Worm (Caenorhabditis elegans) whole organism, L2 larva: ENCODE results near the gene T28A11.18.

ENCODE experiments used
- C34F6.9 ChIP-seq: fragments of 150-350 bp; optimal IDR thresholded peaks from 2 replicates; lab custom pipeline; 2014; ENCODE audit warnings: missing biosample characterization, missing genetic modification characterization
- R02D3.7 ChIP-seq: fragments of 150-350 bp; optimal IDR thresholded peaks from 2 replicates; lab custom pipeline; 2014; ENCODE audit warnings: missing biosample characterization, missing genetic modification characterization
- Y55F3AM.14 ChIP-seq: fragments of 200-800 bp; sonication (Bioruptor generic); optimal IDR thresholded peaks from 2 replicates; lab custom pipeline; 2018; ENCODE audit warnings: mild to moderate bottlenecking, missing genetic modification characterization, missing compliant biosample characterization
- ZK546.5 ChIP-seq: sonication (generic microtip); optimal IDR thresholded peaks from 2 replicates; lab custom pipeline; 2017; ENCODE audit warnings: missing biosample characterization, missing genetic modification characterization
- alr-1 ChIP-seq: fragments of 150-350 bp; optimal IDR thresholded peaks from 2 replicates; lab custom pipeline; 2014; ENCODE audit warnings: missing biosample characterization, missing genetic modification characterization
- aly-2 ChIP-seq: fragments of 150-350 bp; optimal IDR thresholded peaks from 2 replicates; lab custom pipeline; 2014; ENCODE audit warnings: missing biosample characterization, missing genetic modification characterization
- ama-1 ChIP-seq: fragments of 150-350 bp; optimal IDR thresholded peaks from 2 replicates; lab custom pipeline; 2018; ENCODE audit warnings: inconsistent platforms
- blmp-1 ChIP-seq: sonication (generic microtip); optimal IDR thresholded peaks from 2 replicates; lab custom pipeline; 2017; ENCODE audit warnings: missing genetic modification characterization, mild to moderate bottlenecking, missing compliant biosample characterization, antibody characterized with exemption, moderate library complexity; ENCODE audit not compliant: insufficient read depth
- ceh-82 ChIP-seq: fragments of 150-350 bp; optimal IDR thresholded peaks from 2 replicates; lab custom pipeline; 2014; ENCODE audit warnings: missing biosample characterization, missing genetic modification characterization
- egl-27 ChIP-seq: sonication (generic microtip); optimal IDR thresholded peaks from 3 replicates; lab custom pipeline; 2017; ENCODE audit warnings: missing biosample characterization, missing genetic modification reagents, missing genetic modification characterization
- elt-1 ChIP-seq: fragments of 150-350 bp; optimal IDR thresholded peaks from 2 replicates; lab custom pipeline; 2014; ENCODE audit warnings: missing biosample characterization, missing genetic modification characterization
- fos-1 ChIP-seq: fragments of 150-350 bp; optimal IDR thresholded peaks from 2 replicates; lab custom pipeline; 2014; ENCODE audit warnings: missing biosample characterization, missing genetic modification characterization
- lin-39 ChIP-seq: fragments of 150-350 bp; optimal IDR thresholded peaks from 2 replicates; lab custom pipeline; 2014; ENCODE audit warnings: missing biosample characterization, missing genetic modification reagents, missing genetic modification characterization
- mdl-1 ChIP-seq, 2 experiments: fragments of 150-350 bp in 1 of 2; sonication (generic microtip) in 1 of 2; optimal IDR thresholded peaks; 2 replicates each; lab custom pipeline; 2017; ENCODE audit warnings: missing biosample characterization in 2 of 2, missing genetic modification characterization in 2 of 2
- nhr-10 ChIP-seq: sonication (generic microtip); optimal IDR thresholded peaks from 2 replicates; lab custom pipeline; 2017; ENCODE audit warnings: missing biosample characterization, missing genetic modification characterization
- nhr-12 ChIP-seq: fragments of 150-350 bp; optimal IDR thresholded peaks from 2 replicates; lab custom pipeline; 2014; ENCODE audit warnings: missing biosample characterization, missing genetic modification characterization
- nhr-129 ChIP-seq: fragments of 150-350 bp; optimal IDR thresholded peaks from 2 replicates; lab custom pipeline; 2014; ENCODE audit warnings: missing biosample characterization, missing genetic modification characterization
- nhr-237 ChIP-seq: fragments of 150-350 bp; optimal IDR thresholded peaks from 2 replicates; lab custom pipeline; 2014; ENCODE audit warnings: missing biosample characterization, missing genetic modification characterization
- nhr-25 ChIP-seq: fragments of 150-350 bp; sonication (generic microtip); optimal IDR thresholded peaks from 3 replicates; lab custom pipeline; 2014; ENCODE audit warnings: missing biosample characterization, missing genetic modification characterization
- nhr-6 ChIP-seq: fragments of 150-350 bp; optimal IDR thresholded peaks from 2 replicates; lab custom pipeline; 2014; ENCODE audit warnings: missing biosample characterization, missing genetic modification characterization
- nhr-77 ChIP-seq: fragments of 150-350 bp; optimal IDR thresholded peaks from 2 replicates; lab custom pipeline; 2014; ENCODE audit warnings: missing biosample characterization, missing genetic modification characterization
- skn-1 ChIP-seq: sonication (generic microtip); optimal IDR thresholded peaks from 2 replicates; lab custom pipeline; 2017; ENCODE audit warnings: missing biosample characterization, missing genetic modification characterization
- sma-3 ChIP-seq: sonication (generic microtip); optimal IDR thresholded peaks from 2 replicates; lab custom pipeline; 2016; ENCODE audit warnings: missing genetic modification reagents, missing genetic modification characterization, missing compliant biosample characterization
- sma-9 ChIP-seq, 2 experiments: fragments of 150-350 bp in 1 of 2; sonication (generic microtip) in 1 of 2; optimal IDR thresholded peaks; 2 replicates each; lab custom pipeline; 2014 to 2016; ENCODE audit warnings: missing genetic modification characterization in 2 of 2, mild to moderate bottlenecking in 1 of 2, missing biosample characterization in 1 of 2, missing compliant biosample characterization in 1 of 2, missing genetic modification reagents in 1 of 2, moderate library complexity in 1 of 2
- snpc-4 ChIP-seq: fragments of 150-350 bp; optimal IDR thresholded peaks from 2 replicates; lab custom pipeline; 2014; ENCODE audit warnings: missing biosample characterization, missing genetic modification characterization
- unc-39 ChIP-seq: fragments of 150-350 bp; optimal IDR thresholded peaks from 2 replicates; lab custom pipeline; 2014; ENCODE audit warnings: missing biosample characterization, missing genetic modification characterization
- unc-55 ChIP-seq: fragments of 150-350 bp; sonication (generic microtip); optimal IDR thresholded peaks from 3 replicates; lab custom pipeline; 2014; ENCODE audit warnings: missing biosample characterization, missing genetic modification reagents, missing genetic modification characterization
- unc-62 ChIP-seq: fragments of 150-350 bp; optimal IDR thresholded peaks from 2 replicates; lab custom pipeline; 2014; ENCODE audit warnings: missing biosample characterization, missing genetic modification reagents, missing genetic modification characterization
- ztf-1 ChIP-seq: fragments of 200-800 bp; sonication (Bioruptor generic); conservative IDR thresholded peaks from 2 replicates; pipeline ENCODE4 v1.3.6; 2022; ENCODE audit warnings: missing genetic modification characterization, missing compliant biosample characterization
- ztf-11 ChIP-seq: sonication (generic microtip); optimal IDR thresholded peaks from 2 replicates; lab custom pipeline; 2017; ENCODE audit warnings: missing biosample characterization, missing genetic modification characterization
- ztf-4 ChIP-seq: fragments of 150-350 bp; optimal IDR thresholded peaks from 2 replicates; lab custom pipeline; 2014; ENCODE audit warnings: missing biosample characterization, missing genetic modification characterization

Gene T28A11.18

ce11 chrV:3256051-3256450, 11.8 kb downstream of the T28A11.18 start, which contains the start of gene srt-63:
Gene srt-63, minus strand, starts transcription at chrV:3256151.
- no peak for TF ChIP-seq unc-55
- no peak for TF ChIP-seq ztf-11 (tag; lab: Kevin White, UChicago)

- TF ChIP-seq nhr-10 (tag; lab: Kevin White, UChicago) (no peak), blmp-1 (tag; lab: Kevin White, UChicago) (no peak), unc-62 (no peak), R02D3.7 (tag; lab: Kevin White, UChicago) (no peak), ZK546.5 (tag; lab: Kevin White, UChicago) (no peak), lin-39 (tag; lab: Kevin White, UChicago) (no peak), nhr-129 (tag; lab: Kevin White, UChicago) (no peak), C34F6.9 (tag; lab: Kevin White, UChicago) (no peak), ztf-11 (tag; lab: Kevin White, UChicago) (no peak), unc-55 (no peak), nhr-12 (tag; lab: Kevin White, UChicago) (no peak), nhr-6 (tag; lab: Kevin White, UChicago) (no peak), fos-1 (tag; lab: Kevin White, UChicago) (no peak), snpc-4 (tag; lab: Kevin White, UChicago) (no peak), Y55F3AM.14 (GFP tag; lab: Kevin White, UChicago) (no peak), ceh-82 (tag; lab: Kevin White, UChicago) (no peak), alr-1 (tag; lab: Kevin White, UChicago) (no peak), aly-2 (tag; lab: Kevin White, UChicago) (no peak), egl-27 (tag; lab: Kevin White, UChicago) (no peak)
These were observed 17.7 kb downstream of the T28A11.18 start, which contains the start of gene T28A11.13 for ce11 chrV:3250153-3250552. Gene T28A11.13, minus strand, starts transcription at chrV:3250253.

ce11 chrV:3247515-3247914, 20.3 kb downstream of the T28A11.18 start, which contains the start of gene srj-8:
Gene srj-8, plus strand, starts transcription at chrV:3247815.
- TF ChIP-seq snpc-4 (tag; lab: Kevin White, UChicago) (no peak), ztf-4 (tag; lab: Kevin White, UChicago) (no peak), nhr-129 (tag; lab: Kevin White, UChicago) (no peak), sma-9 (GFP tag; optimal IDR thresholded peaks at IDR 0.05; lab: Kevin White, UChicago) (no peak), sma-9 (tag; optimal IDR thresholded peaks at IDR 0.05; lab: Kevin White, UChicago) (no peak), sma-3 (GFP tag; lab: Kevin White, UChicago) (no peak), blmp-1 (tag; lab: Kevin White, UChicago) (no peak), mdl-1 (tag; optimal IDR thresholded peaks at IDR 0.05; lab: Kevin White, UChicago) (no peak)

- TF ChIP-seq snpc-4 (tag; lab: Kevin White, UChicago), result no peak
- TF ChIP-seq unc-39 (tag; lab: Kevin White, UChicago), result no peak
- TF ChIP-seq nhr-77 (tag; lab: Kevin White, UChicago), result no peak
These were observed 23.1 kb downstream of the T28A11.18 start, which contains the start of gene srj-7 for ce11 chrV:3244703-3245102. Gene srj-7, plus strand, starts transcription at chrV:3245003.

ce11 chrV:3242984-3243383, 24.9 kb downstream of the T28A11.18 start, which contains the start of gene gst-23:
Gene gst-23, plus strand, starts transcription at chrV:3243284.
- TF ChIP-seq ama-1 (lab: Kevin White, UChicago) (no peak), C34F6.9 (tag; lab: Kevin White, UChicago) (no peak)

ce11 chrV:3241175-3241574, 26.7 kb downstream of the T28A11.18 start, which contains the start of gene srj-11:
Gene srj-11, plus strand, starts transcription at chrV:3241424.
- TF ChIP-seq ztf-1 (GFP tag; lab: Robert Waterston, UW), result no peak
- no peak for TF ChIP-seq blmp-1 (tag; lab: Kevin White, UChicago)
- no peak for TF ChIP-seq nhr-25 (tag; lab: Kevin White, UChicago)
- TF ChIP-seq ama-1 (lab: Kevin White, UChicago), result no peak
- TF ChIP-seq nhr-237 (tag; lab: Kevin White, UChicago), result no peak
- TF ChIP-seq alr-1 (tag; lab: Kevin White, UChicago), result no peak
- TF ChIP-seq ztf-11 (tag; lab: Kevin White, UChicago), result no peak
- no peak for TF ChIP-seq elt-1 (tag; lab: Kevin White, UChicago)
- no peak for TF ChIP-seq skn-1 (tag; lab: Kevin White, UChicago)
- TF ChIP-seq ceh-82 (tag; lab: Kevin White, UChicago), result no peak
- TF ChIP-seq unc-39 (tag; lab: Kevin White, UChicago), result no peak
- TF ChIP-seq C34F6.9 (tag; lab: Kevin White, UChicago), result no peak
- TF ChIP-seq R02D3.7 (tag; lab: Kevin White, UChicago), result no peak
